Worm (Caenorhabditis elegans) whole organism, mixed stage, embryonic: ENCODE measurements around the gene fbxb-90.
"Not testable (repeated sequence)": the region's sequence is repeated elsewhere in the genome, so short reads cannot be mapped to it uniquely, and the experiment has no call there.

ENCODE experiments used
- elt-1 ChIP-seq: sonication (generic microtip); optimal IDR thresholded peaks from 2 replicates; lab custom pipeline; 2017; ENCODE audit warnings: missing genetic modification characterization, mild to moderate bottlenecking, missing compliant biosample characterization, antibody characterized with exemption, moderate library complexity, borderline replicate concordance; ENCODE audit not compliant: insufficient read depth
- lsy-2 ChIP-seq: fragments of 150-350 bp; optimal IDR thresholded peaks from 2 replicates; lab custom pipeline; 2014; ENCODE audit warnings: missing biosample characterization, missing genetic modification characterization
- mab-5 ChIP-seq: fragments of 150-350 bp; optimal IDR thresholded peaks from 2 replicates; lab custom pipeline; 2014; ENCODE audit warnings: missing biosample characterization, missing genetic modification characterization
- nhr-237 ChIP-seq: fragments of 150-350 bp; optimal IDR thresholded peaks from 2 replicates; lab custom pipeline; 2014; ENCODE audit warnings: missing biosample characterization, missing genetic modification characterization
- nhr-28 ChIP-seq: fragments of 150-350 bp; optimal IDR thresholded peaks from 2 replicates; lab custom pipeline; 2014; ENCODE audit warnings: missing biosample characterization, missing genetic modification characterization
- nhr-76 ChIP-seq: sonication (generic microtip); optimal IDR thresholded peaks from 2 replicates; lab custom pipeline; 2017; ENCODE audit warnings: missing biosample characterization, missing genetic modification characterization
- pha-4 ChIP-seq: fragments of 150-350 bp; optimal IDR thresholded peaks from 2 replicates; lab custom pipeline; 2018; ENCODE audit warnings: missing biosample characterization, missing genetic modification reagents, missing genetic modification characterization
- sem-2 ChIP-seq: fragments of 200-800 bp; sonication (Bioruptor generic); optimal IDR thresholded peaks from 2 replicates; lab custom pipeline; 2018; ENCODE audit warnings: mild to moderate bottlenecking, missing genetic modification characterization, missing compliant biosample characterization
- snpc-4 ChIP-seq: fragments of 150-350 bp; optimal IDR thresholded peaks from 2 replicates; lab custom pipeline; 2014; ENCODE audit warnings: missing biosample characterization, missing genetic modification characterization
- sptf-1 ChIP-seq: sonication (generic microtip); optimal IDR thresholded peaks from 2 replicates; lab custom pipeline; 2017; ENCODE audit warnings: mild to moderate bottlenecking, missing genetic modification characterization, moderate library complexity, missing compliant biosample characterization
- tbx-8 ChIP-seq: fragments of 200-800 bp; sonication (Bioruptor generic); optimal IDR thresholded peaks from 2 replicates; lab custom pipeline; 2018; ENCODE audit warnings: mild to moderate bottlenecking, missing genetic modification characterization, moderate library complexity, missing compliant biosample characterization
- ztf-11 ChIP-seq: fragments of 150-350 bp; optimal IDR thresholded peaks from 2 replicates; lab custom pipeline; 2014; ENCODE audit warnings: missing biosample characterization, missing genetic modification characterization

DNA sequence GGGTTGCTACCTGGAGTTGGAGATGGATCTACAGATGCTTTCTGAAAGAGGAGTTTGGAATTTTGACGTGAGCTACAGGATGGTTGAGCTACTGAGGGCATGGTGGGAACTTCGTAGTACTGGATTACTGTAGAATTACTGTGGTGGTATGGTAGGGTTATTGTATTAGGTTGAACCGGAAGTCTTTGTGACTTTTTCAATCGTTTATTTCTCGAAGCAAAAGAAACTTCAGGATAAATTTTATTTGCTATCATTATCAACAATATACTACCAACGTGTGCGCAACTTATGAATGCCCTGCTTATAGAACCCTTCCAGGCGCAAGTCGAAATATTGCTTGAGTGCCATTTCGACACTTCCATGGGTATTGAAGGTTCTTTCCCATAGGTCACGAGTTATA is 13.0 kb upstream of the fbxb-90 start, which contains the start of gene T24E12.6:
- TF ChIP-seq ztf-11 (tag; lab: Kevin White, UChicago); sptf-1 (tag; lab: Kevin White, UChicago); lsy-2 (tag; lab: Kevin White, UChicago); nhr-28 (tag; lab: Kevin White, UChicago); sem-2 (GFP tag; lab: Kevin White, UChicago); mab-5 (tag; lab: Kevin White, UChicago); snpc-4 (tag; lab: Kevin White, UChicago); nhr-237 (tag; lab: Kevin White, UChicago); nhr-76 (tag; lab: Kevin White, UChicago); elt-1 (tag; lab: Kevin White, UChicago); tbx-8 (GFP tag; lab: Kevin White, UChicago); pha-4 (tag; lab: Kevin White, UChicago): not testable (repeated sequence)
